Fruit fly (Drosophila melanogaster) whole organism, embryonic: ENCODE data around the gene hook.

Experiments
- Aef1 ChIP-seq: fragments of 200-800 bp; sonication (Bioruptor generic); IDR thresholded peaks from 3 replicates; pipeline ENCODE4 v1.3.6; 2022; ENCODE audit warnings: missing biosample characterization, missing genetic modification characterization
- B-H2 ChIP-seq: fragments of 200-800 bp; sonication (Bioruptor generic); optimal IDR thresholded peaks from 2 replicates; lab custom pipeline; 2018; ENCODE audit warnings: missing biosample characterization, mild to moderate bottlenecking, missing genetic modification characterization
- BtbVII ChIP-seq: fragments of 200-800 bp; sonication (Bioruptor generic); optimal IDR thresholded peaks from 3 replicates; lab custom pipeline; 2017; ENCODE audit warnings: missing biosample characterization, mild to moderate bottlenecking, missing genetic modification characterization
- CG10321 ChIP-seq: fragments of 200-800 bp; sonication (Bioruptor generic); IDR thresholded peaks from 2 replicates; pipeline ENCODE4 v1.3.6; 2022; ENCODE audit warnings: missing biosample characterization, missing genetic modification characterization
- CG12769 ChIP-seq: fragments of 200-800 bp; sonication (Bioruptor generic); optimal IDR thresholded peaks from 2 replicates; lab custom pipeline; 2019; ENCODE audit warnings: missing biosample characterization, mild to moderate bottlenecking, missing genetic modification characterization, moderate library complexity
- CG13424 ChIP-seq: fragments of 200-800 bp; sonication (Bioruptor generic); optimal IDR thresholded peaks from 2 replicates; lab custom pipeline; 2019; ENCODE audit warnings: missing biosample characterization, mild to moderate bottlenecking, missing genetic modification characterization, moderate library complexity
- CG17359 ChIP-seq: fragments of 200-800 bp; sonication (Bioruptor generic); optimal IDR thresholded peaks from 3 replicates; lab custom pipeline; 2018; ENCODE audit warnings: missing biosample characterization, mild to moderate bottlenecking, missing genetic modification characterization, moderate library complexity
- CG2202 ChIP-seq: fragments of 200-800 bp; sonication (Bioruptor generic); optimal IDR thresholded peaks from 2 replicates; lab custom pipeline; 2018; ENCODE audit warnings: missing biosample characterization, mild to moderate bottlenecking, missing genetic modification characterization
- CG2875 ChIP-seq: fragments of 200-800 bp; sonication (Bioruptor generic); optimal IDR thresholded peaks from 2 replicates; lab custom pipeline; 2017; ENCODE audit warnings: missing biosample characterization, mild to moderate bottlenecking, missing genetic modification characterization, missing genetic modification reagents
- CG30431 ChIP-seq: fragments of 200-800 bp; sonication (Bioruptor generic); optimal IDR thresholded peaks from 2 replicates; lab custom pipeline; 2017; ENCODE audit warnings: missing biosample characterization, missing genetic modification characterization
- CG3163 ChIP-seq: fragments of 200-800 bp; sonication (Bioruptor generic); optimal IDR thresholded peaks from 3 replicates; lab custom pipeline; 2016; ENCODE audit warnings: missing biosample characterization, missing genetic modification characterization
- CG34224 ChIP-seq: fragments of 200-800 bp; sonication (Bioruptor generic); IDR thresholded peaks from 3 replicates; pipeline ENCODE4 v1.3.6; 2022; ENCODE audit warnings: missing biosample characterization, missing genetic modification characterization; ENCODE audit not compliant: partially characterized antibody
- CG3847 ChIP-seq: fragments of 200-800 bp; sonication (Bioruptor generic); IDR thresholded peaks from 2 replicates; pipeline ENCODE4 v1.3.6; 2022; ENCODE audit warnings: missing biosample characterization, missing genetic modification characterization
- CG4282 ChIP-seq: fragments of 200-800 bp; sonication (Bioruptor generic); optimal IDR thresholded peaks from 2 replicates; lab custom pipeline; 2016; ENCODE audit warnings: missing biosample characterization, missing genetic modification characterization
- CG4820 ChIP-seq: fragments of 200-800 bp; sonication (Bioruptor generic); optimal IDR thresholded peaks from 3 replicates; lab custom pipeline; 2016; ENCODE audit warnings: missing biosample characterization, missing genetic modification characterization
- CG7786 ChIP-seq: fragments of 200-800 bp; sonication (Bioruptor generic); optimal IDR thresholded peaks from 2 replicates; lab custom pipeline; 2016; ENCODE audit warnings: missing biosample characterization, missing genetic modification characterization
- CG7839 ChIP-seq: fragments of 200-800 bp; sonication (Bioruptor generic); optimal IDR thresholded peaks from 3 replicates; lab custom pipeline; 2018; ENCODE audit warnings: missing biosample characterization, mild to moderate bottlenecking, missing genetic modification characterization, moderate library complexity
- CTCF ChIP-seq: fragments of 200-800 bp; sonication (Bioruptor generic); optimal IDR thresholded peaks from 2 replicates; lab custom pipeline; 2017; ENCODE audit warnings: missing biosample characterization, mild to moderate bottlenecking, missing genetic modification characterization, moderate library complexity
- CkIIα-i1 ChIP-seq: fragments of 200-800 bp; sonication (Bioruptor generic); IDR thresholded peaks from 2 replicates; pipeline ENCODE4 v1.3.6; 2022; ENCODE audit warnings: missing biosample characterization, missing genetic modification characterization
- CrebB ChIP-seq: fragments of 200-800 bp; sonication (Bioruptor generic); optimal IDR thresholded peaks from 3 replicates; lab custom pipeline; 2018; ENCODE audit warnings: missing biosample characterization, mild to moderate bottlenecking, missing genetic modification characterization
- Dad ChIP-seq: fragments of 200-800 bp; sonication (Bioruptor generic); optimal IDR thresholded peaks from 3 replicates; lab custom pipeline; 2016; ENCODE audit warnings: missing biosample characterization, missing genetic modification characterization
- Dek ChIP-seq: fragments of 200-800 bp; sonication (Bioruptor generic); optimal IDR thresholded peaks from 3 replicates; lab custom pipeline; 2019; ENCODE audit warnings: missing biosample characterization, mild to moderate bottlenecking, missing genetic modification characterization, moderate library complexity
- Dref ChIP-seq: fragments of 200-800 bp; sonication (Bioruptor generic); IDR thresholded peaks from 2 replicates; pipeline ENCODE4 v1.3.6; 2022; ENCODE audit warnings: missing biosample characterization, missing genetic modification characterization
- E2f2 ChIP-seq: fragments of 200-800 bp; sonication (Bioruptor generic); IDR thresholded peaks from 2 replicates; pipeline ENCODE4 v1.3.6; 2022; ENCODE audit warnings: missing biosample characterization, missing genetic modification characterization
- Ets97D ChIP-seq: fragments of 200-800 bp; sonication (Bioruptor generic); optimal IDR thresholded peaks from 3 replicates; lab custom pipeline; 2016; ENCODE audit warnings: missing biosample characterization, missing genetic modification characterization
- H2.0 ChIP-seq: fragments of 200-800 bp; sonication (Bioruptor generic); IDR thresholded peaks from 2 replicates; pipeline ENCODE4 v1.3.6; 2022; ENCODE audit warnings: missing biosample characterization, missing genetic modification characterization
- Mes4 ChIP-seq: fragments of 200-800 bp; sonication (Bioruptor generic); optimal IDR thresholded peaks from 2 replicates; lab custom pipeline; 2016; ENCODE audit warnings: missing biosample characterization, missing genetic modification characterization
- Nf-YC ChIP-seq: fragments of 200-800 bp; optimal IDR thresholded peaks from 3 replicates; lab custom pipeline; 2019; ENCODE audit warnings: missing biosample characterization, mild to moderate bottlenecking, missing genetic modification characterization, moderate library complexity
- Oli ChIP-seq: fragments of 200-800 bp; sonication (Bioruptor generic); optimal IDR thresholded peaks from 2 replicates; lab custom pipeline; 2018; ENCODE audit warnings: missing biosample characterization, mild to moderate bottlenecking, missing genetic modification characterization, moderate library complexity
- Poxn ChIP-seq: fragments of 200-800 bp; sonication (Bioruptor generic); IDR thresholded peaks from 2 replicates; pipeline ENCODE4 v1.3.6; 2022; ENCODE audit warnings: missing biosample characterization, missing genetic modification characterization
- Ptx1 ChIP-seq: fragments of 200-800 bp; sonication (Bioruptor generic); IDR thresholded peaks from 2 replicates; pipeline ENCODE4 v1.3.6; 2022; ENCODE audit warnings: missing biosample characterization, missing genetic modification characterization
- Six4 ChIP-seq: fragments of 200-800 bp; sonication (Bioruptor generic); optimal IDR thresholded peaks from 2 replicates; lab custom pipeline; 2016; ENCODE audit warnings: missing biosample characterization, missing genetic modification characterization
- Sry-β ChIP-seq: fragments of 200-800 bp; sonication (Bioruptor generic); optimal IDR thresholded peaks from 2 replicates; lab custom pipeline; 2018; ENCODE audit warnings: missing biosample characterization, mild to moderate bottlenecking, missing genetic modification characterization, moderate library complexity
- Vsx1 ChIP-seq: fragments of 200-800 bp; sonication (Bioruptor generic); optimal IDR thresholded peaks from 2 replicates; lab custom pipeline; 2017; ENCODE audit warnings: missing biosample characterization, mild to moderate bottlenecking, missing genetic modification characterization, missing genetic modification reagents
- chif ChIP-seq, 2 experiments: fragments of 200-800 bp; sonication (Bioruptor generic); optimal IDR thresholded peaks; 3 replicates each; lab custom pipeline; 2016; ENCODE audit warnings: missing biosample characterization in 2 of 2, missing genetic modification characterization in 2 of 2
- crol ChIP-seq: fragments of 200-800 bp; sonication (Bioruptor generic); IDR thresholded peaks from 2 replicates; pipeline ENCODE4 v1.3.6; 2022; ENCODE audit warnings: missing biosample characterization, missing genetic modification characterization
- esg ChIP-seq: fragments of 200-800 bp; sonication (Bioruptor generic); conservative IDR thresholded peaks from 2 replicates; pipeline ENCODE4 v1.3.6; 2022; ENCODE audit warnings: missing biosample characterization, missing genetic modification characterization
- eyg ChIP-seq: fragments of 200-800 bp; sonication (Bioruptor generic); optimal IDR thresholded peaks from 3 replicates; lab custom pipeline; 2016; ENCODE audit warnings: missing biosample characterization, missing genetic modification characterization
- fd102C ChIP-seq: fragments of 200-800 bp; sonication (Bioruptor generic); optimal IDR thresholded peaks from 2 replicates; lab custom pipeline; 2018; ENCODE audit warnings: missing biosample characterization, mild to moderate bottlenecking, missing genetic modification characterization, moderate library complexity
- fd64A ChIP-seq: fragments of 200-800 bp; sonication (Bioruptor generic); optimal IDR thresholded peaks from 3 replicates; lab custom pipeline; 2018; ENCODE audit warnings: missing biosample characterization, mild to moderate bottlenecking, missing genetic modification characterization
- gce ChIP-seq: fragments of 200-800 bp; sonication (Bioruptor generic); IDR thresholded peaks from 3 replicates; pipeline ENCODE4 v1.3.6; 2022; ENCODE audit warnings: missing biosample characterization, missing genetic modification characterization
- gcm ChIP-seq: fragments of 200-800 bp; sonication (Bioruptor generic); optimal IDR thresholded peaks from 2 replicates; lab custom pipeline; 2019; ENCODE audit warnings: missing biosample characterization, mild to moderate bottlenecking, missing genetic modification characterization, moderate library complexity
- her ChIP-seq: fragments of 200-800 bp; sonication (Bioruptor generic); optimal IDR thresholded peaks from 2 replicates; lab custom pipeline; 2016; ENCODE audit warnings: missing biosample characterization, missing genetic modification characterization
- otp ChIP-seq: fragments of 200-800 bp; sonication (Bioruptor generic); IDR thresholded peaks from 3 replicates; pipeline ENCODE4, ENCODE4 v1.3.6; 2022; ENCODE audit warnings: missing biosample characterization, missing genetic modification characterization
- pan ChIP-seq, 4 experiments: fragments of >200 bp in 3 of 4; fragments of 200-800 bp in 1 of 4; sonication (Bioruptor generic) in 1 of 4; optimal IDR thresholded peaks in 3 of 4; IDR thresholded peaks in 1 of 4; 2 replicates each; pipeline versions ENCODE4 v1.3.6 to Lab custom; 2017 to 2022; ENCODE audit warnings: missing biosample characterization in 2 of 4, missing genetic modification characterization in 2 of 4, mixed read lengths in 1 of 4
- ranshi ChIP-seq: fragments of 200-800 bp; sonication (Bioruptor generic); IDR thresholded peaks from 2 replicates; pipeline ENCODE4 v1.3.6; 2022; ENCODE audit warnings: missing biosample characterization, missing genetic modification characterization
- sr ChIP-seq: fragments of 200-800 bp; sonication (Bioruptor generic); IDR thresholded peaks from 3 replicates; pipeline ENCODE4 v1.3.6; 2022; ENCODE audit warnings: missing biosample characterization, missing genetic modification characterization
- tgo ChIP-seq: fragments of 200-800 bp; sonication (Bioruptor generic); IDR thresholded peaks from 3 replicates; pipeline ENCODE4 v1.3.6; 2022; ENCODE audit warnings: missing biosample characterization, missing genetic modification characterization
- wor ChIP-seq: fragments of 200-800 bp; sonication (Bioruptor generic); IDR thresholded peaks from 2 replicates; pipeline ENCODE4 v1.3.6; 2022; ENCODE audit warnings: missing biosample characterization, missing genetic modification characterization
- zen ChIP-seq: fragments of 200-800 bp; sonication (Bioruptor generic); optimal IDR thresholded peaks from 3 replicates; lab custom pipeline; 2018; ENCODE audit warnings: missing biosample characterization, mild to moderate bottlenecking, missing genetic modification characterization, moderate library complexity
- zen2 ChIP-seq: fragments of 200-800 bp; sonication (Bioruptor generic); IDR thresholded peaks from 3 replicates; pipeline ENCODE4 v1.3.6; 2022; ENCODE audit warnings: missing biosample characterization, missing genetic modification characterization; ENCODE audit not compliant: partially characterized antibody

Gene hook

DNA sequence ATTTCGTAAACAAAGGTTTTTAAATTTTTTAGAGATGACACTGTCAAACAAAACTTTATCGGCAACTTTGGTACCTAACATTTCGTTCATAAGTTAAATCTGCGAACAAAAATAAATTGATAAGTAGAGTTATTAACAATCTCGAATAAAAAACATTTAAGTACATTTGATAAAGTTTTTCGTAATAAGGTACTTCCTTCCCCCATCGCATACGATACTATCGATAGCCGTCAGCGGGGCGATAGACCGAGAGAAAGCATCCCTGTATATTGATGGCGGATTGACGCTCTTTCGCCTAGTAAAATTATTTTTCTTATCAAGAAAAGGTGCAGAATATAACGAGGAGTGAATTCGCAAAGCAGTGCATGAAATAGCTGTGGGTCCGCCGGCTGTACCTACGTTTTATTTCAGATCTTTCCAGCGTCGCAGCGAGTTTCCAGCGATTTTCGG lies 11.8 kb upstream of the hook start, which contains the start of the genes Ttc19 and Acn (continued):
- peak; percentile 85 for TF ChIP-seq CG3847
- peak; percentile 92 for TF ChIP-seq Dad (GFP tag; lab: Kevin White, UChicago)
- TF ChIP-seq CTCF (GFP tag; lab: Kevin White, UChicago) = peak; percentile 26
- no peak for TF ChIP-seq Sry-β (GFP tag; lab: Kevin White, UChicago)
- TF ChIP-seq esg (GFP tag; lab: Robert Waterston, UW) = peak; percentile 83
- TF ChIP-seq Vsx1 (GFP tag; lab: Kevin White, UChicago) = no peak
- TF ChIP-seq Ptx1 = peak; percentile 86
- TF ChIP-seq CG12769 = no peak
- peak; percentile 78 for TF ChIP-seq CG7839 (tag; lab: Kevin White, UChicago)
- TF ChIP-seq CG7786 = peak; percentile 91
- peak; percentile 91 for TF ChIP-seq CG34224
- peak; percentile 88 for TF ChIP-seq eyg (GFP tag; lab: Kevin White, UChicago)
- TF ChIP-seq CG30431 = peak; percentile 37
- TF ChIP-seq sr (GFP tag; lab: Robert Waterston, UW) = 0 out of 3 replicates have a peak, but pooled peaks have one; percentile 17
- TF ChIP-seq her = peak; percentile 83
- TF ChIP-seq B-H2 (GFP tag; lab: Kevin White, UChicago) = peak; percentile 87
- TF ChIP-seq Poxn (GFP tag; lab: Robert Waterston, UW) = 0 out of 2 replicates have a peak, but pooled peaks have one; percentile 44
- TF ChIP-seq otp = peak; percentile 71; the same call in 2 of the 3 replicates
- TF ChIP-seq Ets97D (GFP tag; lab: Kevin White, UChicago) = peak; percentile 90
- TF ChIP-seq crol = peak; percentile 45
- TF ChIP-seq Six4 (GFP tag; lab: Kevin White, UChicago) = peak; percentile 74
- TF ChIP-seq CG3163 (GFP tag; lab: Kevin White, UChicago) = peak; percentile 78
- peak; percentile 80 for TF ChIP-seq CG4820 (GFP tag; lab: Kevin White, UChicago)
- TF ChIP-seq Dek (tag; lab: Kevin White, UChicago) = peak; percentile 82
- peak; percentile 92 for TF ChIP-seq Dref
- TF ChIP-seq chif (GFP tag; optimal IDR thresholded peaks at IDR 0.05; lab: Kevin White, UChicago) = peak; percentile 86
- TF ChIP-seq Mes4 (GFP tag; lab: Kevin White, UChicago) = peak; percentile 76
- TF ChIP-seq CG2875 (GFP tag; lab: Kevin White, UChicago) = peak; percentile 65
- peak; percentile 66 for TF ChIP-seq Oli
- peak; percentile 87 for TF ChIP-seq CG13424 (tag; lab: Kevin White, UChicago)
- TF ChIP-seq fd64A (GFP tag; lab: Kevin White, UChicago) = no peak
- peak; percentile 67 for TF ChIP-seq gcm (GFP tag; lab: Kevin White, UChicago)
- TF ChIP-seq CG17359 (tag; lab: Kevin White, UChicago) = peak; percentile 82
- peak; percentile 84 for TF ChIP-seq H2.0 (GFP tag; lab: Robert Waterston, UW)
- TF ChIP-seq CG2202 = peak; percentile 66
- TF ChIP-seq wor (GFP tag; lab: Robert Waterston, UW) = peak; percentile 65
- peak; percentile 68 for TF ChIP-seq ranshi (GFP tag; lab: Robert Waterston, UW)
- TF ChIP-seq fd102C = no peak
- 0 out of 3 replicates have a peak, but pooled peaks have one; percentile 33 for TF ChIP-seq gce
- TF ChIP-seq zen = peak; percentile 83
- TF ChIP-seq CrebB = peak; percentile 54
- TF ChIP-seq zen2 = peak; percentile 79; the same call in 2 of the 3 replicates
- TF ChIP-seq Nf-YC = peak; percentile 71
- TF ChIP-seq E2f2 (GFP tag; lab: Robert Waterston, UW) = peak; percentile 71
- TF ChIP-seq pan (optimal IDR thresholded peaks at IDR 0.05; lab: Kevin White, UChicago) = no peak
- peak in 1 of 2 experiments; percentile 87 for TF ChIP-seq pan (GFP tag; optimal IDR thresholded peaks at IDR 0.05 in 1 of 2, IDR thresholded peaks at IDR 0.05 in 1 of 2)
- peak; percentile 85 for TF ChIP-seq Aef1 (GFP tag; lab: Robert Waterston, UW)
- peak; percentile 89 for TF ChIP-seq CG4282 (GFP tag; lab: Kevin White, UChicago)
- TF ChIP-seq CG10321 (GFP tag; lab: Robert Waterston, UW) = no peak
- TF ChIP-seq tgo (GFP tag; lab: Robert Waterston, UW) = peak; percentile 86
- TF ChIP-seq BtbVII (GFP tag; lab: Kevin White, UChicago) = peak; percentile 6
- TF ChIP-seq CkIIα-i1 (GFP tag; lab: Robert Waterston, UW) = no peak
